Worm (Caenorhabditis elegans): Measurements from ENCODE around the gene F49H6.5.

DNA sequence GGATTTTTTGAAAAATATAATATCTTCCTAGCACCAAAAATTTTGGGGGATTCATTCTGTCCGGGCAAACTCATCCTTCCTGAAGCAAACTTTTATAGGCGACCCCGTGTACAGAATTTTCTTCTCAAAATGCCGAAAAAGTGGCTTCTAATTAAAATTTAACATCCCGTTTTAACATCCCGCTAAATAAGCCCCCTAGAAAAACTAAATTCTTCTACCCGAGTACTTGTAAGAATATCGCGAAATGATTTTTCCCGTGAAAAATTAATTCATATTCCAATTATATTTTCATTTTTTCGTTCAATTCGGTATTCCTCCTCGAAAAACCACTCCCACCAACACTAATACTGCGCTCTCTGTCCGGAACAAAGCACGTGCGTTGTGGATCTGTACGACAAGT, 45.8 kb downstream of the F49H6.5 start, which contains the start of gene T05E12.8:
- TF ChIP-seq lin-39 (tag; optimal IDR thresholded peaks at IDR 0.05) (no peak), zag-1 (tag; optimal IDR thresholded peaks at IDR 0.05) (no peak), aly-2 (tag; optimal IDR thresholded peaks at IDR 0.05) (no peak)

Measured in whole organism, L1 larva.